Worm (Caenorhabditis elegans): ENCODE data around the gene F40F12.9.

The F40F12.9 gene

DNA sequence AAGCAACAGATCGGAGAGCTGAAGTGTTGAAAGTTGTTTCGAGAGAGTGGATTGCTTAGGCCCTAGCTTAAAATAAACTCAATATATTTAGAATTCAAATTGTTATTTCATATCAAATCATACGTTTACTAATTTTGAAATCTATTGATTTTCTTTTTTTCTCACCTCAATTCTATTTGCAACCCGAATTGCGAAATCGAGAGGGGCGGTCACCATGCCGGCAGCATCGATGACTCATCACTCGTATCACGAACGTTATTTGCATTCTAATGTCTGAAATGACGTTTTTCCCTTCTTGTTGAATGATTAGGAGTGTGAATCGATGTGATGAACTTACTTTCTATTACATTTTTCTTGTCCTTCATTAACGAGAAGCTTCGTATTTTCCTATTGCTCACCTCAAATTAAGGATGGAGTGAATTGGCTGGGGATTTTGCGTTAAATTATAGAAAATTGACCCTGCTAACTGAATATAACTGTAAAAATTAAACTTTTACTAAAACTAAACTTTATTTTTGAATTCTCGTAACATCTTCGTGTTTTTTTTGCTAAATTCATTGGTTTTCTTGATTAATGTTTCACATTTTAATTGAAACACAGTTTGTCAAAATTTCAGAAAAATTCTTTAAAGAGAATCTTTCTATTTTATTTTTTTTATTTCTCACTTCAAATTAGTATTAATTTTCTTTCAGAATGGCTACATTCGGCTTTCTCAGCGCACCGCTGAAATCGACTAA is 45.7 kb downstream of the F40F12.9 start, which contains the start of gene alx-1:
alx-1 (plus strand) TSS at position 687 of the 737 bp plus-strand sequence.
- no peak for TF ChIP-seq K09A11.1 (tag; optimal IDR thresholded peaks at IDR 0.05; ENCODE audit: insufficient read depth)

Data from whole organism, late embryonic.